Worm (Caenorhabditis elegans): ENCODE data around the gene B0507.1.

ce11 chrV:8785526-8785925 lies 9.2 kb downstream of the B0507.1 start:
- TF ChIP-seq snpc-4 (tag; optimal IDR thresholded peaks at IDR 0.05) (no peak), unc-62 (GFP tag; optimal IDR thresholded peaks at IDR 0.05) (no peak), nhr-237 (tag; optimal IDR thresholded peaks at IDR 0.05) (no peak), skn-1 (tag; optimal IDR thresholded peaks at IDR 0.05) (no peak), zag-1 (tag; optimal IDR thresholded peaks at IDR 0.05) (no peak), fkh-2 (tag; optimal IDR thresholded peaks at IDR 0.05) (no peak)

Data from whole organism, L3 larva.